Worm (Caenorhabditis elegans): ENCODE measurements around the gene hlh-26.

DNA sequence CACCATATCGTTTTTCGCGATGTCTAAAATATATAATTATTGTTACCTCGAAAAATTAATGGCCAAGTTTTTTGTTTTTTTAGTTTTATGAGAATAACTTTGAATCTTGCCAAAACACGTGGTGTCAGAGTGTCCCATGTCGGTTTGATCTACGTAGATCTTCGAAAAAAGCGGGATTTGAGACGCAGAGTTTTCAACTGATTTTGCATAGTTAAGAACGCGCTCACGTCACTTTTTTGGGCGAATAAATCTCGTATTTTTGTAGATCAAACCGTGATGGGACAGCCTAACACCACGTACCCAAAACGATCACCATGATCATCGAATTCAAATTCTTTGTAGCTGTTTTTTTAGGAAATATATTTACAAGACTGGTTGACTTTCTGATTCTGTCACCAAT lies 36.0 kb downstream of the hlh-26 start:
- TF ChIP-seq lin-13 (GFP tag; optimal IDR thresholded peaks at IDR 0.05): no peak
- TF ChIP-seq nhr-11 (tag; optimal IDR thresholded peaks at IDR 0.05): no peak
- no peak for TF ChIP-seq alr-1 (tag; optimal IDR thresholded peaks at IDR 0.05)
- no peak for TF ChIP-seq elt-1 (tag; optimal IDR thresholded peaks at IDR 0.05)
- TF ChIP-seq elt-3 (tag; optimal IDR thresholded peaks at IDR 0.05): no peak
- TF ChIP-seq unc-62 (GFP tag; optimal IDR thresholded peaks at IDR 0.05): no peak

Measured in whole organism, L2 larva.